Fruit fly (Drosophila melanogaster) S2 (cell line): ENCODE measurements around the gene CG13373.

Experiments
- CG8478 ChIP-seq: fragments of >200 bp; optimal IDR thresholded peaks from 2 replicates; lab custom pipeline; 2018
- CTCF ChIP-seq, 2 experiments: fragments of >200 bp; optimal IDR thresholded peaks; 2 replicates each; lab custom pipeline; 2018

dm6 chrX:463934-464333 lies 12.8 kb upstream of the CG13373 start:
- no peak for TF ChIP-seq CG8478 (lab: Kevin White, UChicago)
- TF ChIP-seq CTCF (optimal IDR thresholded peaks at IDR 0.05; lab: Kevin White, UChicago) = no peak
